Worm (Caenorhabditis elegans) whole organism, mixed stage, embryonic: ENCODE data around the gene rpb-11.

ENCODE experiments used
- lin-13 ChIP-seq: fragments of 150-350 bp; optimal IDR thresholded peaks from 2 replicates; lab custom pipeline; 2014; ENCODE audit warnings: missing biosample characterization, missing genetic modification characterization
- lsy-2 ChIP-seq: fragments of 150-350 bp; optimal IDR thresholded peaks from 2 replicates; lab custom pipeline; 2014; ENCODE audit warnings: missing biosample characterization, missing genetic modification characterization
- nhr-28 ChIP-seq: fragments of 150-350 bp; optimal IDR thresholded peaks from 2 replicates; lab custom pipeline; 2014; ENCODE audit warnings: missing biosample characterization, missing genetic modification characterization
- pha-4 ChIP-seq: fragments of 150-350 bp; optimal IDR thresholded peaks from 2 replicates; lab custom pipeline; 2018; ENCODE audit warnings: missing biosample characterization, missing genetic modification reagents, missing genetic modification characterization
- snpc-4 ChIP-seq: fragments of 150-350 bp; optimal IDR thresholded peaks from 2 replicates; lab custom pipeline; 2014; ENCODE audit warnings: missing biosample characterization, missing genetic modification characterization

DNA sequence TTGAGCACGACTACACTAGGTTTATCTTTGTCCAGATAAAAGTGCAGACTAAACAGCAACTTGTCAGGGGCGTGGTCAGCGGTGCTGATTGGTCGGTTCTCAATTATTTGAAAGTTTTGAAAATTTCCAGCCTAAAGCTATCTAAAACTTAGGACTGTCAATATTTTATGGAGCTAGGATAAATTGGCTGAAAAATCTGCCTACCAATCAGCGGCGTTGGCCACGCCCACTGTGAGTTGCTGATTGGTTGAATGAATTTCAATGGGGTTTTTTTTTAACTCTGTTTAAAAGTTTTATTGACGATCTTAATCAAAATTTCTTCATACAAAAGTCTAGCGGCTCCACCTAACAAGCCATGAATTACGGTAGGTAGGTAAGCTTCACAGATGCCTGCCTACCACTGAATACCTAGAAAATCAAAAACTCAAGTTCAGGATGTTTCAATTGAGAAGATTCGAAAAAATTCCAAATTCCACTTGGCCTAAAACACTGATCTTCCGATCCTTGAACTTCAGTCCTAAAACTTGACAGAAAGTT lies 13.9 kb upstream of the rpb-11 start:
- TF ChIP-seq lin-13 (tag; lab: Kevin White, UChicago), result no peak
- no peak for TF ChIP-seq snpc-4
- no peak for TF ChIP-seq lsy-2 (tag; lab: Kevin White, UChicago)
- TF ChIP-seq pha-4 (tag; lab: Kevin White, UChicago), result no peak
- TF ChIP-seq nhr-28 (tag; lab: Kevin White, UChicago), result no peak
